Fruit fly (Drosophila melanogaster) Kc167 (cell line): ENCODE measurements around the gene CG15253.
"Not testable (repeated sequence)": the region's sequence is repeated elsewhere in the genome, so short reads cannot be mapped to it uniquely, and the experiment has no call there.

Source experiments
- Myc ChIP-seq: fragments of >200 bp; optimal IDR thresholded peaks from 2 replicates; lab custom pipeline; 2017; ENCODE audit warnings: missing external identifiers
- Sin3A ChIP-seq: fragments of >200 bp; optimal IDR thresholded peaks from 2 replicates; lab custom pipeline; 2018; ENCODE audit warnings: missing external identifiers
- h ChIP-seq: fragments of >200 bp; optimal IDR thresholded peaks from 3 replicates; lab custom pipeline; 2018; ENCODE audit warnings: missing external identifiers
- insv ChIP-seq: fragments of >200 bp; optimal IDR thresholded peaks from 3 replicates; lab custom pipeline; 2018; ENCODE audit warnings: missing external identifiers
- psq ChIP-seq: fragments of >200 bp; optimal IDR thresholded peaks from 2 replicates; lab custom pipeline; 2017; ENCODE audit warnings: missing external identifiers
- ttk ChIP-seq: sonication (Bioruptor generic); optimal IDR thresholded peaks from 2 replicates; lab custom pipeline; 2017; ENCODE audit warnings: missing external identifiers

The CG15253 gene

DNA sequence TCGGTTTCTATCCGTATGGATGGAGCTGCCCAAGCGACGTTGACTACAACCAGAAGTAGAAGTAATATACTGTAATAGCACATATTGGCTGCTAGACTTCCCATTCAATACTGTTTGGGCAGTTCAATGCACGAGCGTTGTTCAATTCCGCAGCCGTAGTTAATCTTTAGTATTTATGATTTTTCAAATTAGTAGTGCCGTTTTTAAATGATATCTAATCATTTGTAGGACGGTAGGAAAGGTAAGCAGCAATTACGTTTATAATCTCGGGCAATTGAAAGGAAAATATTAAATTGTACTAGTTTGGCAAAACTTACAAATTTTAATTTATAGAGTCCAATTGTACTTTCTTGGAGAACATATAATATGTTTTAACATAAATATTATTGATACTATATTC is at the start of gene CG15253:
Gene CG15253, minus strand, starts transcription at position 101 of the 400 bp plus-strand sequence.
- no peak for TF ChIP-seq Myc (lab: Kevin White, UChicago)
- TF ChIP-seq psq (lab: Kevin White, UChicago): no peak
- no peak for TF ChIP-seq Sin3A (lab: Kevin White, UChicago)
- no peak for TF ChIP-seq insv (lab: Kevin White, UChicago)
- TF ChIP-seq ttk (lab: Kevin White, UChicago): no peak
- no peak for TF ChIP-seq h (lab: Kevin White, UChicago)

DNA sequence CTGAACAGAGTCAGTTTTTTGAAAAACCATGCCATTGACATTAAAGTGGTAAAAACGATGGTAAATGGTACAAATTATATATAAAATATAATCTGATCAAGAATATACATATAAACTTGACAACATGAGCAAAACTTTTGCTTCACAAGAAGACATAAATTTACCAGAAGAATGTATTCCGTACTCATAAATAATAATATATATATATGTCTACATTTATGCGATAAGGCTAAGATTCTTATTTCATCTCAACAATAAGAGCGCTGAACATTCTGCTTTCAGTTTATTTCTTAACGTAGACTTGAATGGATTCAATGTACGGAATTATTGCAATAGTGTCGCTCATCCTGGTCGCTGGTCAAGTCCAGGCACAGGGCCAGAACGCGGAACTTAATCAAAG is 44.6 kb upstream of the CG15253 start, which contains the start of gene CG18477:
Gene CG18477, plus strand, starts transcription at position 301 of the 400 bp plus-strand sequence.
- not testable (repeated sequence) for TF ChIP-seq h, Myc, insv (lab: Kevin White, UChicago)

DNA sequence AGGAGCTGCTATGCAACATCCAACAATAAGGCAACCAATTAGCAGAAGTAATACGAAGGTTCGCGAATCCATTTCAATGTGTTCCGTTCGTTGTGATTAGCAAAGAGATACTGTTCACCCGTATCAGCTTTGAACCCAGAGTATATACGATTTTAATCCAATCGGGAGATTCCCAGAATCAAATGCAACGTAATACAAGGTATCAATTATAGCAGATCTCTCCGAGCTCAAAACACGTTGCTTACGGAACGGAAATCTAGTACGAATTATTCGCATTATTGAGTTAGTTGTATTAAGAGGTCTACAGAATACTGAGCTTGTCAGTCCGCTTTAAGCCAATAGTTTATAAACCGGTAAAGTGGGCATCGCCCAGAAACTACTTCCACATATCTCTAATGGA is 43.2 kb upstream of the CG15253 start, which contains the start of gene CG44141:
Gene CG44141, minus strand, starts transcription at position 101 of the 400 bp plus-strand sequence.
- TF ChIP-seq insv, ttk, Myc (lab: Kevin White, UChicago): not testable (repeated sequence)

DNA sequence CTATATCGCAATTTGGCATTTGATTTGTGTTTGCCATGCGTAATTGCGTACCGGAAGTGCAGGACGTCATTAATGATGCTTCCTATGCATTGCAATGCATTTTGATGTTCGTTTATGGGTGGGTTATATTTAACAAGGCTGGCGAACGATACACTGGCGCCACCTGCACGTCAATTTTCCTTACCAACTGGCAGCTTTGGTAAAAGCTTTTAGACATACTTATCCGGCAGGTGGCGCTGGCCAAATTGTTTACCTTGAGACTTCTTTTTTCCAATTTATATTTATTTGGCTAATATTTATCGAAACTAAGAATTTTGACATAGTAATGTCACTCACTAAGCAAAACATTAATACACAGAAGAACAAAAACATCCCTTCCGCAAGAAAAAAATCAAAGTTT is 27.6 kb upstream of the CG15253 start:
- TF ChIP-seq Myc (lab: Kevin White, UChicago): no peak
- no peak for TF ChIP-seq insv (lab: Kevin White, UChicago)
- TF ChIP-seq psq (lab: Kevin White, UChicago): no peak
- TF ChIP-seq Sin3A (lab: Kevin White, UChicago): no peak
- TF ChIP-seq ttk (lab: Kevin White, UChicago): no peak
- TF ChIP-seq h (lab: Kevin White, UChicago): no peak

DNA sequence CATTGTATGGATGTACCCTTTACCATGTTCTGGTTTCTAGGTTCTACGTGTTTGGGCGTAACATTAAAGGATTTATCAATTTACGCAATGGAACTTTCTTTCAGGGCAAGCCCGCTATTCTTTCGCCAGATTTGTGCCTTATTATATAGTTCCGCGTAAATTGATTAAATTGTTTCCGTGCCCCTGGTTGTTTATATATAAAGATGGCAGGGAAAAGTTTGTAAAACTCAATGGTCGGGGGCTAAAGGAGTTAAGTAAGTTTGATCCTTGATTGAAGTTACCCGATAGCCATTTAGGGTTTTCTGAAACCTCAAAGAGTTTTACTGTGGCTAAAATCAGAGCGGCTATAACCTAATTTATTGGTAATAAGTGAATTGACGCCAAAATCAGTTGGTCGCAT is 25.5 kb upstream of the CG15253 start:
- TF ChIP-seq insv (lab: Kevin White, UChicago): no peak
- TF ChIP-seq Sin3A (lab: Kevin White, UChicago): no peak
- TF ChIP-seq Myc (lab: Kevin White, UChicago): no peak
- TF ChIP-seq h (lab: Kevin White, UChicago): no peak
- TF ChIP-seq ttk (lab: Kevin White, UChicago): no peak
- no peak for TF ChIP-seq psq (lab: Kevin White, UChicago)

DNA sequence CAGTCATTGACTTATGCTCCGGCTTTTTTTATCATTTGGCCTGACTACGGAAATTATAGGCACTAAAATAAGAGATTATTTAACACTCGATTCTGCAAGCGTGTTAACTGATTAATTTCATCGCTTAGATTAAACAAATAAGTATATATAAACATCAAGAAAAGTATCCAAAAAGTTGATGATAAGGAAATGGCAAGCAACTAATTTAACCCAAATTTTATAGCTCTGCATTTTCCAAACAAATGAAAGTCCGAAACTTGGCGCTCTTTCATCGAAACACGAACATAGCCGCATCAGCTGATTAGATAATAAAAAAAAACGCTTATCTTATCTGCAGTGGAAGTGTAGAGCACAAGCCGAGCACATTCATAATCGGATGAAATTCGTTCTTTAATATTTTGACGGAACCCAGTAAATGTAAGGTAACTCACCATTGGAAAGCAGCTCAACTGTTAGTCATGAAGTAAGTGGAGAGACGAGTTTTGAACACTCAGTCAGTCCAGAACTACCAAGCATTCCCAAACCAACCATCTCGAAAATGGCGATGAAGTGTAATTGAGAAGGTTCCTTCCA is 13.5 kb upstream of the CG15253 start, which contains the start of gene CG18480:
Gene CG18480, plus strand, starts transcription at position 407 of the 573 bp plus-strand sequence.
- no peak for TF ChIP-seq Myc (lab: Kevin White, UChicago)

DNA sequence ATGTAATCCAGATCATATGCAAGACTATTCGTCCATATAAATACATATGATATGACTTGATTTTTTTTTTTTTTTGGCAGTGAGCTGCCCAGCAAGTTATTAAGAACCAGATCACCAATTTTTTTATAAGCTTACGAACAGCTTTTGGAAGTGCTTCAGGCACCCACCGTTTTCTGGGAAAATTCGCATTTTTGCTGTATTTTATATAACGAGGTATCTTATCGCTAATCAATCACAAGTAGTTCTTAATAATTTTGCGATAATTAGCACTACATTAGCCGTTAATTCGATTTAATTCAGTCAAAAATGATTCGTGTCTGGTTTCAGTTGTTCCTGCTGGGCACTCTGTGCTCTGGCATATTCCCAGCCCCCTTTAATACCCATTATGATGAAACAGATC is 12.2 kb upstream of the CG15253 start, which contains the start of gene CG7631:
Gene CG7631, plus strand, starts transcription at position 301 of the 400 bp plus-strand sequence.
- TF ChIP-seq h (lab: Kevin White, UChicago): no peak
- no peak for TF ChIP-seq Myc (lab: Kevin White, UChicago)
- no peak for TF ChIP-seq insv (lab: Kevin White, UChicago)
- TF ChIP-seq Sin3A (lab: Kevin White, UChicago): no peak
- no peak for TF ChIP-seq ttk (lab: Kevin White, UChicago)
- no peak for TF ChIP-seq psq (lab: Kevin White, UChicago)

DNA sequence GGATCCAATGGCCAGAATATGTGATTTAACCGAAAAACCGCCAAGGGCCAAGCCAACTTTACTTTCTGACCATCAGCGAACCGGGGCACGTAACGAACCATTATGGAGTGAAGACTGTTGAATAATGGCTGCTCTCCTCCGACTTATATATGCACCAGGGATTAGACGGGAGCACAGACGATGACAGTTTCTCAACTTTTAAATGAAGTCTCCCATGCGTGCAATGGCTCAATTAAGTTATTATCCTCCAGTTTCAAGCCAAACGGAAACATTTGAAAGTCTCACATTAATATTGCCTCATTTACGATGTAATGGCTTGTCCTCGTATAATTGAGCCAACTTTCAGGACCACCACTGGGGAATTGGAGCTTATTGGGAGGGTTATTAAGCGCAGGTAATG is 7.3 kb upstream of the CG15253 start, which contains the start of gene Or35a:
Gene Or35a, minus strand, starts transcription at position 101 of the 400 bp plus-strand sequence.
- TF ChIP-seq h (lab: Kevin White, UChicago) (no peak), Myc (lab: Kevin White, UChicago) (no peak), ttk (lab: Kevin White, UChicago) (no peak), Sin3A (lab: Kevin White, UChicago) (no peak), psq (lab: Kevin White, UChicago) (no peak), insv (lab: Kevin White, UChicago) (no peak)

DNA sequence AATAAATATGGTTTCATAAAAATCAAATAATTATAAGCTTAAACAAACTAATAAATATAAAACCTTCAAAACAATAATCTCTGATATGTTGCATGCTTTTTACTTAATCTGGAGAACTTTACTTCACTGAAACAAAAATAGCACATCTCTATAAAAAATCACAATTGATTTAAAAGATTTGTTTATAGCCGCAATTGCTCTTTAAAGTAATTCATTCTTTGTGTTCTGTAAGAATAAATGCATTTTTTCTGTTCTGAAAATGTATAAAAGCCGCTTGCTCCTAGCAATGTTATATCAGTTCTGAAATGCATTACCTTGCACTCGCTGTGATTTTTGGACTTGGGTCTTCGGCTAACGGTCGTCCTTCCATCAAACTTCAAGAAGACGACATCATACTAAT is 546 bp upstream of the CG15253 start, which contains the start of gene CG11865:
Gene CG11865, plus strand, starts transcription at position 301 of the 400 bp plus-strand sequence.
- TF ChIP-seq Myc (lab: Kevin White, UChicago): no peak
- no peak for TF ChIP-seq insv (lab: Kevin White, UChicago)
- no peak for TF ChIP-seq h (lab: Kevin White, UChicago)
- TF ChIP-seq ttk (lab: Kevin White, UChicago): no peak
- no peak for TF ChIP-seq Sin3A (lab: Kevin White, UChicago)
- no peak for TF ChIP-seq psq (lab: Kevin White, UChicago)

DNA sequence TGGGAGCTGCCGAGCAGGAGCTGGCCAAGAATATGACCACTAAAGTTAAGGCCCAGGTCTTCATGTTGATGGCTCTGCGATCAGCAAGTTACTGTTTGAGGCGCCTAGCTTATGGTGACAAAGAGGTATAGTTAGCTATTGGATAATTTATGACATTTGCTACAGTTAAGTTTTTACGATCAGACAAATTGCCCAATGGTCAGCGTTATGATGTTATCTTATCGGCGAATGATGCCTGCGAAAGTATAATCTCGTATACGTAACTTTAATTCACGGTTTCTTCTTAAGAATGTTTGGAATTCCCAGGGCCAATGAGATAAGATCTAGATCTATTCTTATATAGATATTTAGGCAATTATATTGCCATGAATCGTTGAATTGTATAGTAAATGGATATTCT is 1.4 kb downstream of the CG15253 start, which contains the start of gene CG15254:
Gene CG15254, minus strand, starts transcription at position 101 of the 400 bp plus-strand sequence.
- TF ChIP-seq insv (lab: Kevin White, UChicago) (no peak), ttk (lab: Kevin White, UChicago) (no peak)

DNA sequence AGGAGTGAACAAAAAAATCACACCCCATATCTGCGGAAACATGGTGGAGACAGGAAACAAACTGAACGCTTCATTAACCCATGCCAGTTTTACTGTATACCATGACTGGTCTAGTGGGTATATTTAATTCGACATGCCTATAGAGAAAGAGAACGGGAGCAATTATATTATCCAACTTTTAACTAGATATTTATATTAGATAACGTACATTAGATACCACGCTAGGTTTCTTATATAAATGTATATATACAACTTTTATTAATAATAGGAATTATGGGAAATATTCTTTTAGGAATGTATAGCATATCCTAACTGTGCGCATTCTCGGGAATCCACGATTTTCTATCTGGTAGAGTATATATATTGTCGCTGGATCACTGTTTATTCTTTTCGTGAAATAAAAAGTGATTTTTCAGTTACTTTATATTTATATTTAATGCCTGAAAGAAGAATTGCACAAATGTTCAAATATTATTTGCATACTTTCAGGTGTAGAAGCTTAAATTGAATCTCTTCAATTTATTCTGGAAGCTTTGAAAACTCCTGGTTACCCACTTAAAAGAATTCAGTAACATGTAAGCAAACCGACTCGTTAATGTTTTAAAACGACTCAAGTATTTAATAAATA is 2.8 kb downstream of the CG15253 start, which contains the start of gene Semp1:
Gene Semp1, minus strand, starts transcription at position 51 of the 628 bp plus-strand sequence.
- TF ChIP-seq psq (lab: Kevin White, UChicago) (no peak), Myc (lab: Kevin White, UChicago) (no peak), h (lab: Kevin White, UChicago) (no peak), Sin3A (lab: Kevin White, UChicago) (no peak), ttk (lab: Kevin White, UChicago) (no peak), insv (lab: Kevin White, UChicago) (no peak)
